Fruit fly (Drosophila melanogaster) whole organism, embryonic: ENCODE measurements around the gene zetaCOP.

Source experiments
- Adf1 ChIP-seq: fragments of 200-800 bp; sonication (Bioruptor generic); IDR thresholded peaks from 2 replicates; pipeline ENCODE4 v1.3.6; 2022; ENCODE audit warnings: missing biosample characterization, missing genetic modification characterization
- Atf6 ChIP-seq: fragments of 200-800 bp; sonication (Bioruptor generic); IDR thresholded peaks from 2 replicates; pipeline ENCODE4 v1.3.6; 2022; ENCODE audit warnings: missing biosample characterization, missing genetic modification characterization
- Bgb ChIP-seq: fragments of 200-800 bp; sonication (Bioruptor generic); IDR thresholded peaks from 2 replicates; pipeline ENCODE4 v1.3.6; 2022; ENCODE audit warnings: missing biosample characterization, missing genetic modification characterization; ENCODE audit not compliant: partially characterized antibody
- CG10543 ChIP-seq: fragments of 200-800 bp; sonication (Bioruptor generic); optimal IDR thresholded peaks from 3 replicates; lab custom pipeline; 2017; ENCODE audit warnings: missing biosample characterization, mild to moderate bottlenecking, missing genetic modification characterization, moderate library complexity
- CG11696 ChIP-seq: fragments of 200-800 bp; sonication (Bioruptor generic); IDR thresholded peaks from 2 replicates; pipeline ENCODE4 v1.3.6; 2022; ENCODE audit warnings: missing biosample characterization, missing genetic modification characterization
- CG12391 ChIP-seq: fragments of 200-800 bp; sonication (Bioruptor generic); optimal IDR thresholded peaks from 3 replicates; lab custom pipeline; 2018; ENCODE audit warnings: missing biosample characterization, mild to moderate bottlenecking, missing genetic modification characterization, moderate library complexity
- CG13894 ChIP-seq: fragments of 200-800 bp; sonication (Bioruptor generic); optimal IDR thresholded peaks from 3 replicates; lab custom pipeline; 2018; ENCODE audit warnings: missing biosample characterization, mild to moderate bottlenecking, missing genetic modification characterization, moderate library complexity
- CG15011 ChIP-seq: fragments of 200-800 bp; sonication (Bioruptor generic); optimal IDR thresholded peaks from 3 replicates; lab custom pipeline; 2018; ENCODE audit warnings: missing biosample characterization, mild to moderate bottlenecking, missing genetic modification characterization
- CG15269 ChIP-seq: fragments of 200-800 bp; sonication (Bioruptor generic); optimal IDR thresholded peaks from 2 replicates; lab custom pipeline; 2018; ENCODE audit warnings: missing biosample characterization, mild to moderate bottlenecking, missing genetic modification characterization, moderate library complexity
- CG15514 ChIP-seq: fragments of 200-800 bp; sonication (Bioruptor generic); optimal IDR thresholded peaks from 3 replicates; lab custom pipeline; 2017; ENCODE audit warnings: missing biosample characterization, missing genetic modification characterization, mild to moderate bottlenecking, moderate library complexity, missing genetic modification reagents
- CG16813 ChIP-seq: fragments of 200-800 bp; sonication (Bioruptor generic); IDR thresholded peaks from 3 replicates; pipeline ENCODE4 v1.3.6; 2022; ENCODE audit warnings: missing biosample characterization, missing genetic modification characterization; ENCODE audit not compliant: partially characterized antibody
- CG18599 ChIP-seq: fragments of 200-800 bp; sonication (Bioruptor generic); optimal IDR thresholded peaks from 3 replicates; lab custom pipeline; 2017; ENCODE audit warnings: missing biosample characterization, missing genetic modification characterization, mild to moderate bottlenecking, moderate library complexity, missing genetic modification reagents
- CG4328 ChIP-seq: fragments of 200-800 bp; sonication (Bioruptor generic); optimal IDR thresholded peaks from 3 replicates; lab custom pipeline; 2017; ENCODE audit warnings: missing biosample characterization, missing genetic modification reagents, missing genetic modification characterization
- CG6254 ChIP-seq: fragments of 200-800 bp; sonication (Bioruptor generic); optimal IDR thresholded peaks from 3 replicates; lab custom pipeline; 2017; ENCODE audit warnings: mild to moderate bottlenecking, missing biosample characterization, missing genetic modification reagents, missing genetic modification characterization
- CG8089 ChIP-seq: fragments of 200-800 bp; sonication (Bioruptor generic); optimal IDR thresholded peaks from 3 replicates; lab custom pipeline; 2016; ENCODE audit warnings: missing biosample characterization, missing genetic modification characterization
- CG9437 ChIP-seq: fragments of 200-800 bp; sonication (Bioruptor generic); optimal IDR thresholded peaks from 2 replicates; lab custom pipeline; 2018; ENCODE audit warnings: missing biosample characterization, mild to moderate bottlenecking, missing genetic modification characterization
- CHES-1-like ChIP-seq: fragments of 200-800 bp; sonication (Bioruptor generic); optimal IDR thresholded peaks from 2 replicates; lab custom pipeline; 2016; ENCODE audit warnings: missing biosample characterization, missing genetic modification characterization
- Camta ChIP-seq: fragments of 200-800 bp; sonication (Bioruptor generic); optimal IDR thresholded peaks from 2 replicates; lab custom pipeline; 2016; ENCODE audit warnings: missing biosample characterization, missing genetic modification characterization
- D19B ChIP-seq: fragments of 200-800 bp; sonication (Bioruptor generic); optimal IDR thresholded peaks from 2 replicates; lab custom pipeline; 2017; ENCODE audit warnings: missing biosample characterization, mild to moderate bottlenecking, missing genetic modification characterization
- HHEX ChIP-seq: fragments of 200-800 bp; sonication (Bioruptor generic); optimal IDR thresholded peaks from 3 replicates; lab custom pipeline; 2017; ENCODE audit warnings: missing biosample characterization, mild to moderate bottlenecking, missing genetic modification characterization, missing genetic modification reagents
- HLH3B ChIP-seq: fragments of 200-800 bp; sonication (Bioruptor generic); IDR thresholded peaks from 2 replicates; pipeline ENCODE4 v1.3.6; 2022; ENCODE audit warnings: missing biosample characterization, missing genetic modification characterization
- Hey ChIP-seq: fragments of 200-800 bp; sonication (Bioruptor generic); optimal IDR thresholded peaks from 3 replicates; lab custom pipeline; 2018; ENCODE audit warnings: missing biosample characterization, mild to moderate bottlenecking, missing genetic modification characterization
- Hmr ChIP-seq: fragments of 200-800 bp; sonication (Bioruptor generic); optimal IDR thresholded peaks from 3 replicates; lab custom pipeline; 2017; ENCODE audit warnings: mild to moderate bottlenecking, missing biosample characterization, missing genetic modification reagents, missing genetic modification characterization
- Hsf ChIP-seq: fragments of 200-800 bp; sonication (Bioruptor generic); optimal IDR thresholded peaks from 3 replicates; lab custom pipeline; 2016; ENCODE audit warnings: missing biosample characterization, missing genetic modification characterization
- MESR4 ChIP-seq: fragments of 200-800 bp; sonication (Bioruptor generic); optimal IDR thresholded peaks from 2 replicates; lab custom pipeline; 2018; ENCODE audit warnings: missing biosample characterization, mild to moderate bottlenecking, missing genetic modification characterization, moderate library complexity
- Myb ChIP-seq: fragments of 200-800 bp; sonication (Bioruptor generic); optimal IDR thresholded peaks from 2 replicates; lab custom pipeline; 2016; ENCODE audit warnings: missing biosample characterization, missing genetic modification characterization
- Sry-δ ChIP-seq: fragments of 200-800 bp; sonication (Bioruptor generic); optimal IDR thresholded peaks from 2 replicates; lab custom pipeline; 2016; ENCODE audit warnings: missing biosample characterization, missing genetic modification characterization
- YL-1 ChIP-seq: fragments of 200-800 bp; sonication (Bioruptor generic); optimal IDR thresholded peaks from 3 replicates; lab custom pipeline; 2017; ENCODE audit warnings: missing biosample characterization, mild to moderate bottlenecking, missing genetic modification characterization
- ac ChIP-seq: fragments of 200-800 bp; sonication (Bioruptor generic); optimal IDR thresholded peaks from 3 replicates; lab custom pipeline; 2017; ENCODE audit warnings: missing biosample characterization, mild to moderate bottlenecking, missing genetic modification characterization
- ci ChIP-seq: fragments of 200-800 bp; sonication (Bioruptor generic); IDR thresholded peaks from 3 replicates; pipeline ENCODE4 v1.3.6; 2022; ENCODE audit warnings: missing biosample characterization, missing genetic modification characterization
- dm ChIP-seq: fragments of 200-800 bp; sonication (Bioruptor generic); optimal IDR thresholded peaks from 3 replicates; lab custom pipeline; 2016; ENCODE audit warnings: missing biosample characterization, missing genetic modification characterization
- eyg ChIP-seq: fragments of 200-800 bp; sonication (Bioruptor generic); optimal IDR thresholded peaks from 3 replicates; lab custom pipeline; 2016; ENCODE audit warnings: missing biosample characterization, missing genetic modification characterization
- fu2 ChIP-seq: fragments of 200-800 bp; sonication (Bioruptor generic); optimal IDR thresholded peaks from 2 replicates; lab custom pipeline; 2016; ENCODE audit warnings: missing biosample characterization, missing genetic modification characterization
- grau ChIP-seq: fragments of 200-800 bp; optimal IDR thresholded peaks from 3 replicates; lab custom pipeline; 2019; ENCODE audit warnings: missing biosample characterization, mild to moderate bottlenecking, missing genetic modification characterization, moderate library complexity
- hbn ChIP-seq: fragments of 200-800 bp; sonication (Bioruptor generic); IDR thresholded peaks from 2 replicates; pipeline ENCODE4 v1.3.6; 2022; ENCODE audit warnings: missing biosample characterization, missing genetic modification characterization; ENCODE audit not compliant: partially characterized antibody
- lab ChIP-seq: fragments of 200-800 bp; sonication (Bioruptor generic); optimal IDR thresholded peaks from 3 replicates; lab custom pipeline; 2017; ENCODE audit warnings: missing biosample characterization, missing genetic modification characterization, mild to moderate bottlenecking, moderate library complexity, missing genetic modification reagents
- nerfin-2 ChIP-seq: fragments of 200-800 bp; sonication (Bioruptor generic); IDR thresholded peaks from 2 replicates; pipeline ENCODE4 v1.3.6; 2022; ENCODE audit warnings: missing biosample characterization, missing genetic modification characterization; ENCODE audit not compliant: partially characterized antibody
- phol ChIP-seq: fragments of 200-800 bp; sonication (Bioruptor generic); optimal IDR thresholded peaks from 3 replicates; lab custom pipeline; 2018; ENCODE audit warnings: missing biosample characterization, mild to moderate bottlenecking, missing genetic modification characterization, moderate library complexity
- prd ChIP-seq, 3 experiments: fragments of >200 bp in 2 of 3; fragments of 200-800 bp in 1 of 3; sonication (Bioruptor generic) in 1 of 3; optimal IDR thresholded peaks in 2 of 3; IDR thresholded peaks in 1 of 3; 2 replicates in 2 of 3; 3 replicates in 1 of 3; pipeline versions ENCODE4 v1.3.6 to Lab custom; 2017 to 2022; ENCODE audit warnings: missing biosample characterization in 1 of 3, missing genetic modification characterization in 1 of 3
- pzg ChIP-seq: fragments of 200-800 bp; sonication (Bioruptor generic); optimal IDR thresholded peaks from 3 replicates; lab custom pipeline; 2018; ENCODE audit warnings: missing biosample characterization, mild to moderate bottlenecking, missing genetic modification characterization, moderate library complexity
- ranshi ChIP-seq: fragments of 200-800 bp; sonication (Bioruptor generic); IDR thresholded peaks from 2 replicates; pipeline ENCODE4 v1.3.6; 2022; ENCODE audit warnings: missing biosample characterization, missing genetic modification characterization
- row ChIP-seq: fragments of 200-800 bp; sonication (Bioruptor generic); IDR thresholded peaks from 3 replicates; pipeline ENCODE4 v1.3.6; 2022; ENCODE audit warnings: missing biosample characterization, missing genetic modification characterization
- sd ChIP-seq: fragments of 200-800 bp; sonication (Bioruptor generic); optimal IDR thresholded peaks from 3 replicates; lab custom pipeline; 2018; ENCODE audit warnings: missing biosample characterization, mild to moderate bottlenecking, missing genetic modification characterization, moderate library complexity
- sens ChIP-seq: fragments of 200-800 bp; sonication (Bioruptor generic); peaks from one replicate; lab custom pipeline; 2016; ENCODE audit warnings: missing biosample characterization, missing genetic modification characterization
- shn ChIP-seq: fragments of 200-800 bp; sonication (Bioruptor generic); optimal IDR thresholded peaks from 3 replicates; lab custom pipeline; 2016; ENCODE audit warnings: missing biosample characterization, missing genetic modification characterization
- stwl ChIP-seq: fragments of 200-800 bp; sonication (Bioruptor generic); optimal IDR thresholded peaks from 3 replicates; lab custom pipeline; 2018; ENCODE audit warnings: missing biosample characterization, mild to moderate bottlenecking, missing genetic modification characterization, moderate library complexity
- vnd ChIP-seq: fragments of 200-800 bp; sonication (Bioruptor generic); IDR thresholded peaks from 3 replicates; pipeline ENCODE4 v1.3.6; 2022; ENCODE audit warnings: missing biosample characterization, missing genetic modification characterization; ENCODE audit not compliant: partially characterized antibody

zetaCOP gene

dm6 chr3L:16714193-16714538, 40.8 kb upstream of the zetaCOP start (continued):
- TF ChIP-seq shn (GFP tag; lab: Kevin White, UChicago) (peak; percentile 13), HLH3B (GFP tag; lab: Robert Waterston, UW) (0 out of 2 replicates have a peak, but pooled peaks have one; percentile 8), CHES-1-like (GFP tag; lab: Kevin White, UChicago) (peak; percentile 35), CG15011 (GFP tag; lab: Kevin White, UChicago) (peak; percentile 34), YL-1 (GFP tag; lab: Kevin White, UChicago) (peak; percentile 12), grau (peak; percentile 75), fu2 (GFP tag; lab: Kevin White, UChicago) (peak; percentile 11), Hmr (no peak), CG15514 (GFP tag; lab: Kevin White, UChicago) (peak; percentile 35), dm (GFP tag; lab: Kevin White, UChicago) (peak; percentile 14), CG8089 (GFP tag; lab: Kevin White, UChicago) (peak; percentile 24), Atf6 (GFP tag; lab: Robert Waterston, UW) (peak; percentile 53; the same call in 1 of the 2 replicates), Hsf (GFP tag; lab: Kevin White, UChicago) (peak; percentile 12), D19B (GFP tag; lab: Kevin White, UChicago) (peak; percentile 13), CG13894 (tag; lab: Kevin White, UChicago) (no peak), Camta (peak; percentile 13), row (GFP tag; lab: Robert Waterston, UW) (0 out of 3 replicates have a peak, but pooled peaks have one; percentile 13), prd (optimal IDR thresholded peaks at IDR 0.05; lab: Kevin White, UChicago) (no peak), prd (GFP tag; IDR thresholded peaks at IDR 0.05; lab: Robert Waterston, UW) (peak; percentile 9; the same call in 1 of the 3 replicates), ranshi (GFP tag; lab: Robert Waterston, UW) (peak; percentile 20; the same call in 1 of the 2 replicates), CG18599 (peak; percentile 56), Adf1 (GFP tag; lab: Robert Waterston, UW) (peak; percentile 46; the same call in 1 of the 2 replicates), lab (GFP tag; lab: Kevin White, UChicago) (peak; percentile 71), sens (GFP tag; lab: Kevin White, UChicago) (peak; percentile 59), HHEX (peak; percentile 19), CG12391 (peak; percentile 8)

dm6 chr3L:16713446-16714192, 40.3 kb upstream of the zetaCOP start:
- TF ChIP-seq stwl (tag; lab: Kevin White, UChicago) = peak; percentile 31
- TF ChIP-seq CG11696 (GFP tag; lab: Robert Waterston, UW) = 0 out of 2 replicates have a peak, but pooled peaks have one; percentile 49
- TF ChIP-seq Bgb (GFP tag; lab: Robert Waterston, UW) = peak; percentile 69
- TF ChIP-seq CG6254 (GFP tag; lab: Kevin White, UChicago) = peak; percentile 64
- TF ChIP-seq CG16813 = peak; percentile 54; the same call in 2 of the 3 replicates
- TF ChIP-seq CG9437 (GFP tag; lab: Kevin White, UChicago) = no peak
- TF ChIP-seq Sry-δ (GFP tag; lab: Kevin White, UChicago) = peak; percentile 16
- peak; percentile 64 for TF ChIP-seq vnd (GFP tag; lab: Robert Waterston, UW)
- peak; percentile 49; the same call in 1 of the 3 replicates for TF ChIP-seq ci (GFP tag; lab: Robert Waterston, UW)
- TF ChIP-seq MESR4 (GFP tag; lab: Kevin White, UChicago) = peak; percentile 3
- no peak for TF ChIP-seq Hey (tag; lab: Kevin White, UChicago)
- peak; percentile 7 for TF ChIP-seq phol
- peak; percentile 66 for TF ChIP-seq ac (GFP tag; lab: Kevin White, UChicago)
- peak; percentile 4 for TF ChIP-seq CG4328 (GFP tag; lab: Kevin White, UChicago)
- TF ChIP-seq Myb (GFP tag; lab: Kevin White, UChicago) = peak; percentile 19
- TF ChIP-seq nerfin-2 (GFP tag; lab: Robert Waterston, UW) = peak; percentile 76; the same call in 1 of the 2 replicates
- no peak for TF ChIP-seq CG15269 (tag; lab: Kevin White, UChicago)
- TF ChIP-seq hbn = peak; percentile 45
- TF ChIP-seq eyg (GFP tag; lab: Kevin White, UChicago) = no peak
- TF ChIP-seq sd = peak; percentile 95
- TF ChIP-seq CG10543 (GFP tag; lab: Kevin White, UChicago) = peak; percentile 66
- peak; percentile 19 for TF ChIP-seq pzg (GFP tag; lab: Kevin White, UChicago)
